Fruit fly (Drosophila melanogaster): ENCODE results near the gene koko.

The koko gene

DNA sequence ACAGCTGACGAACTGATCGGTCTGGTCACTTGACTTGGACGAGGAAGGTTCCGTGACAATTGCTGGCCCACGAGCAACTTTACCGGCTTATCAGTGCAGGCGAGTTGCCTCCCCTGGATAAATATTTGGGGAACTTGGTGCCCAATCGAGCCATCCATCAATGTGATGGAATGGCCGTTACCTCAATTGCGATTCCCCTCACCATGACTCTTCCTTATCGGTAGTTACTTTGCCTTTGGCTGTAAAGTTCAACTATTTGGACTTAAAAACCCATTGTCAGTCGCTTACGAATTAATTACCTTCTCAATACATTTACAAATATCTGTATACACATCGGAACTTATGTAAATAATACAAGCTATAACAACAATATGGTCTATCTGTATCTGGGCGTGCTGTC lies 13.0 kb upstream of the koko start, which contains the start of gene Vha100-4:
Vha100-4 (minus strand) TSS at position 16 of the 400 bp plus-strand sequence.
- TF ChIP-seq zen (tag; optimal IDR thresholded peaks at IDR 0.05) (no peak), amos (GFP tag; IDR thresholded peaks at IDR 0.05; ENCODE audit: partially characterized antibody) (no peak), Hr39 (optimal IDR thresholded peaks at IDR 0.05) (no peak), Awh (GFP tag; IDR thresholded peaks at IDR 0.05) (0 out of 2 replicates have a peak, but pooled peaks have one; percentile 38), Atf6 (GFP tag; IDR thresholded peaks at IDR 0.05) (0 out of 2 replicates have a peak, but pooled peaks have one; percentile 33), mirr (GFP tag; optimal IDR thresholded peaks at IDR 0.05) (peak; percentile 10), CrebB (tag; optimal IDR thresholded peaks at IDR 0.05) (peak; percentile 15), lab (GFP tag; optimal IDR thresholded peaks at IDR 0.05) (peak; percentile 93), CG34376 (GFP tag; optimal IDR thresholded peaks at IDR 0.05) (no peak)

DNA sequence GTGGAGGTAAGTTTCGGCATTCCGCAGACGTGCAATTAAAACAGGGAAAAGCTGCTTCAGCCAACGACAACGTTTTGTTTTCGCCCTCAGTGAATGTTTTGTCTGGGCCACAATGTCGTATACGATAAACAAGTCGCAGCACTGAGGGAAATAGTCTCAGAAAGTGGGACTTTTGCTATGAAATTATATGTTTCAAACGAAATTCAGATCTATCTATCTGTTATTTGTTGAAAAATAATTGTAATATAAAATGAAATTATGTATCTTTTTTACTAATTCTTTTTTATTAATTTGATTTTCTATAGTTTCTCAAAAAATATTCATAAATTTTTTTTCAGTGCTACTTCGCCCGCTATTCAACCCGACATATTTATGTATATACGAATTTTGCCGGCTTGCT lies 9.4 kb upstream of the koko start:
- TF ChIP-seq Atf6 (GFP tag; IDR thresholded peaks at IDR 0.05) (peak; percentile 62; the same call in 1 of the 2 replicates), CG7745 (tag; optimal IDR thresholded peaks at IDR 0.05) (no peak), jing (GFP tag; optimal IDR thresholded peaks at IDR 0.05) (no peak), CG17612 (GFP tag; IDR thresholded peaks at IDR 0.05) (no peak), Oli (tag; optimal IDR thresholded peaks at IDR 0.05) (peak; percentile 50), CG16779 (GFP tag; IDR thresholded peaks at IDR 0.05) (no peak), ssp (GFP tag; IDR thresholded peaks at IDR 0.05) (no peak), H2.0 (GFP tag; IDR thresholded peaks at IDR 0.05) (peak; percentile 31; the same call in 1 of the 2 replicates), Asciz (GFP tag; optimal IDR thresholded peaks at IDR 0.05) (no peak), lola (GFP tag; optimal IDR thresholded peaks at IDR 0.05) (peak in 1 of 3 experiments; percentile 39), CG1529 (GFP tag; optimal IDR thresholded peaks at IDR 0.05) (no peak), scrt (GFP tag; optimal IDR thresholded peaks at IDR 0.05) (no peak), lilli (GFP tag; optimal IDR thresholded peaks at IDR 0.05) (peak; percentile 49), Doc3 (GFP tag; IDR thresholded peaks at IDR 0.05; ENCODE audit: partially characterized antibody) (no peak), CG8944 (GFP tag; optimal IDR thresholded peaks at IDR 0.05) (no peak), CG17328 (GFP tag; IDR thresholded peaks at IDR 0.05) (peak; percentile 31; the same call in 1 of the 2 replicates), CG16813 (GFP tag; IDR thresholded peaks at IDR 0.05; ENCODE audit: partially characterized antibody) (no peak), al (GFP tag; IDR thresholded peaks at IDR 0.05) (peak; percentile 45; the same call in 1 of the 2 replicates), Dp (GFP tag; optimal IDR thresholded peaks at IDR 0.05) (no peak), usp (GFP tag; optimal IDR thresholded peaks at IDR 0.05) (no peak), CG8765 (GFP tag; IDR thresholded peaks at IDR 0.05) (no peak; the same call in 1 of the 2 replicates), emc (GFP tag; optimal IDR thresholded peaks at IDR 0.05) (no peak), sob (GFP tag; IDR thresholded peaks at IDR 0.05) (peak; percentile 45; the same call in 1 of the 2 replicates), CG30020 (tag; optimal IDR thresholded peaks at IDR 0.05) (no peak), Xrp1 (GFP tag; IDR thresholded peaks at IDR 0.05) (peak; percentile 68; the same call in 1 of the 2 replicates), lmd (GFP tag; IDR thresholded peaks at IDR 0.05) (peak; percentile 34; the same call in 1 of the 2 replicates), crp (GFP tag; optimal IDR thresholded peaks at IDR 0.05) (no peak), org-1 (GFP tag; optimal IDR thresholded peaks at IDR 0.05) (peak; percentile 27), CG4282 (GFP tag; optimal IDR thresholded peaks at IDR 0.05) (no peak), lbe (GFP tag; optimal IDR thresholded peaks at IDR 0.05) (peak; percentile 62), Dref (GFP tag; IDR thresholded peaks at IDR 0.05) (no peak), CG7839 (tag; optimal IDR thresholded peaks at IDR 0.05) (peak; percentile 71), tgo (GFP tag; IDR thresholded peaks at IDR 0.05) (peak; percentile 56), ara (GFP tag; IDR thresholded peaks at IDR 0.05) (peak; percentile 14; the same call in 1 of the 2 replicates), run (tag; optimal IDR thresholded peaks at IDR 0.05) (peak; percentile 30), E2f2 (GFP tag; IDR thresholded peaks at IDR 0.05) (peak; percentile 36; the same call in 1 of the 2 replicates), CG17186 (GFP tag; optimal IDR thresholded peaks at IDR 0.05) (no peak), Sox102F (GFP tag; optimal IDR thresholded peaks at IDR 0.05) (peak; percentile 69), Drgx (GFP tag; IDR thresholded peaks at IDR 0.05) (peak; percentile 78), Adf1 (GFP tag; IDR thresholded peaks at IDR 0.05) (peak; percentile 13; the same call in 1 of the 2 replicates), CG17829 (tag; optimal IDR thresholded peaks at IDR 0.05) (peak; percentile 7)
